Worm (Caenorhabditis elegans): ENCODE data around the gene daf-12.

DNA sequence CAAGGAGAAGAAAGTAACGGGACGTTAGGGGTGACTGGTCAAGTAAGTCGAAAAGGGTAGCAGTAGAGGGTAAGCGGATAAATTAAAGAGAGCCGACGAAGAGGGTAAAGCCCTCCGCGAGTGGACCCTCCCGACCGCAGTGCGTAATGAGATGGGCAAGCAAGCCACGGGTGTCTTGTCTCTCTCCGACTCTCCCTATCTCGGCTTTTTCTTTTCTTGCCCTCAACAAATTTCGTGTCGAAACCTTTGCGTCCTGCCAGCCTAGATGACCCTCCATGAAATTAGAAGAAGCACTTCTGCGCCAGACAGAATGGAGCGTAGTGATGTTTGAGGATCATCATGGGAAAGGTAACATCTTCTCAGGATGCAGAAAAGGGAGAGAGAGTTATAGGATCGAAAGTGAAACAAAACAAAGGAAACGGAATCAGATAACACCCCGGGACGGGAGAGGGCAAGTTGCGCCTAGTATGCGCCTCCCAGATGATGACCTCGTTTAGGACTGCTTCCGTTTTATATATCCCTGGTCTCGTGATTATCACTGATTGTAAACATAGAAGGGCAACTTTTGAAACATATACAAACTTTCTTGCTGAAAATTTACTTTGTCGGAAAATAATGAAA, 41.8 kb upstream of the daf-12 start:
- TF ChIP-seq ZK546.5 (tag; optimal IDR thresholded peaks at IDR 0.05) (no peak), ceh-82 (tag; optimal IDR thresholded peaks at IDR 0.05) (no peak), fos-1 (tag; optimal IDR thresholded peaks at IDR 0.05) (no peak), skn-1 (tag; optimal IDR thresholded peaks at IDR 0.05) (no peak), crh-2 (tag; optimal IDR thresholded peaks at IDR 0.05) (no peak), nhr-12 (tag; optimal IDR thresholded peaks at IDR 0.05) (no peak), sma-9 (GFP tag; optimal IDR thresholded peaks at IDR 0.05) (peak; percentile 0), sma-9 (tag; optimal IDR thresholded peaks at IDR 0.05) (no peak), elt-1 (tag; optimal IDR thresholded peaks at IDR 0.05) (no peak), mdl-1 (tag; optimal IDR thresholded peaks at IDR 0.05) (no peak), lin-13 (GFP tag; optimal IDR thresholded peaks at IDR 0.05) (no peak)
